Worm (Caenorhabditis elegans): ENCODE measurements around the gene cest-9.2.
A peak's percentile ranks its signal among the peaks of the same experiment; 100 is the strongest.

The cest-9.2 gene

DNA sequence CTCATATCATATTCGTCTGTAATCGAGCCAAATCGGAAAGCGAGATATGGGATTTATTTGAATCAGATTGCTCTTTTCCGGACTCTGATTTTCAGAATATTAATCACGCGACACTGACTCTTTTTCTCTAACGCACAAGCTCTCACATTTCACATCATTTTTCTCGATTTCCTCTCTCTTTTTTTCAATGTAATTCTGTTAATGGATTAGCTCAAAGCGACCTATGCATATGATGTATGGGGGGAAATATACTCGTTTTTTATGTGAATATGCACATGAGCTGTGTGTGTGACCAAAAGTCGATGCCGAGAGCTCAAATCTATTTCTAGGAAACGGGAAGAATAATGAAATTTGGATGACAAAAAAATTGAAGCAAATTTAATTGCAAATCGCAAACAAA lies 21.3 kb upstream of the cest-9.2 start:
- TF ChIP-seq hmg-4 (GFP tag; optimal IDR thresholded peaks at IDR 0.05) (no peak), B0310.2 (tag; optimal IDR thresholded peaks at IDR 0.05) (no peak), tbx-11 (GFP tag; IDR thresholded peaks at IDR 0.05) (no peak), hmbx-1 (tag; optimal IDR thresholded peaks at IDR 0.05) (no peak), ceh-36 (tag; optimal IDR thresholded peaks at IDR 0.05) (no peak), pes-1 (GFP tag; IDR thresholded peaks at IDR 0.05) (no peak), ama-1 (optimal IDR thresholded peaks at IDR 0.05) (no peak), sea-1 (GFP tag; conservative IDR thresholded peaks at IDR 0.05) (no peak), F13C5.2 (tag; optimal IDR thresholded peaks at IDR 0.05) (no peak), hnd-1 (tag; optimal IDR thresholded peaks at IDR 0.05) (no peak), scrt-1 (GFP tag; IDR thresholded peaks at IDR 0.05) (no peak), ets-7 (tag; optimal IDR thresholded peaks at IDR 0.05) (no peak), ceh-13 (GFP tag; optimal IDR thresholded peaks at IDR 0.05) (no peak), aly-1 (tag; optimal IDR thresholded peaks at IDR 0.05) (no peak)

DNA sequence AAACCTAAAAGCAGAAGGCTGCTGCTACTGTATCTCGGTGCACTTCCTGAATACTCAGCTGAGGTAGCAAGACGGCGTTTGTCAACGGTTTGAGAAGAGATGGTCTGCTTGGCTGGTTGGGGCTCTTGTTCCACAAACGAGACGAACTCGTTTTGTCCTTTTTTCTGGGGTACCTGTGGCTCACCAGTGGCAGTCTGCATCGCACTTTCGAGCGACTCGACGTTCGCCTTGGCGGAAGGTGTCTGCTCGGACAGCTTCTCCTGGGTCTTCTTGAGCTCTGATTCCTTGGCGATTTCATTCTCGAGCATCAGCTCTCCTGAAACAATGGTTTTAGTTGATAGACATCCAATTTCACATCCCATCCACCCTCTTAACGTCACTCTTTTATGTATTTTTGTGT lies 20.5 kb upstream of the cest-9.2 start:
- TF ChIP-seq sea-1 (GFP tag; conservative IDR thresholded peaks at IDR 0.05) (no peak), pes-1 (GFP tag; IDR thresholded peaks at IDR 0.05) (no peak), hmg-4 (GFP tag; optimal IDR thresholded peaks at IDR 0.05) (no peak), tra-4 (tag; optimal IDR thresholded peaks at IDR 0.05) (no peak), aly-1 (tag; optimal IDR thresholded peaks at IDR 0.05) (no peak), F13C5.2 (tag; optimal IDR thresholded peaks at IDR 0.05) (no peak), ama-1 (optimal IDR thresholded peaks at IDR 0.05) (no peak), B0310.2 (tag; optimal IDR thresholded peaks at IDR 0.05) (no peak), ceh-36 (tag; optimal IDR thresholded peaks at IDR 0.05) (no peak), flt-1 (GFP tag; IDR thresholded peaks at IDR 0.05) (no peak), tbx-37 (GFP tag; conservative IDR thresholded peaks at IDR 0.05) (no peak), scrt-1 (GFP tag; IDR thresholded peaks at IDR 0.05) (no peak), ceh-13 (GFP tag; optimal IDR thresholded peaks at IDR 0.05) (no peak), ets-7 (tag; optimal IDR thresholded peaks at IDR 0.05) (no peak), hnd-1 (tag; optimal IDR thresholded peaks at IDR 0.05) (no peak), tbx-11 (GFP tag; IDR thresholded peaks at IDR 0.05) (no peak), hmbx-1 (tag; optimal IDR thresholded peaks at IDR 0.05) (no peak)

DNA sequence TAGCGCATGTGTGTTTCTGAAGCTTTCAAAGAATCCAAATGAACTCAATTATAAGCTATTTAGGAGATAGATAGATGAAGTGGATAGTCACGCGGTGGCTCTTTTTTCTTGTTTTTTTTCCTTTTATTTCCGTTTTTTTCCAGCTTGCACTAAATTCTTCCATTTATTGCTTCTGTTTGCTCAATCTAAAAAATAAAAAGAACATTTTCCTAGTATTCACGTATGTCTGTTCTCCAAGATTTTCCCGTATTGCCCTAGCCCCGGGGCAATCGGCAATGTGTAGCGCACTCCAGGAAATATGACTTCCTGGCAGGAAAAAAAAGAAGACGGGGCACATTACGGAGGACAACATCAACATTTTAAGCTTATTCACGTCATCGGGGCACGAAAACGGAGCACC lies 20.1 kb upstream of the cest-9.2 start:
- TF ChIP-seq pes-1 (GFP tag; IDR thresholded peaks at IDR 0.05) (no peak), tra-4 (tag; optimal IDR thresholded peaks at IDR 0.05) (no peak), ceh-36 (tag; optimal IDR thresholded peaks at IDR 0.05) (no peak), ama-1 (optimal IDR thresholded peaks at IDR 0.05) (no peak), tbx-37 (GFP tag; conservative IDR thresholded peaks at IDR 0.05) (no peak), flt-1 (GFP tag; IDR thresholded peaks at IDR 0.05) (no peak), aly-1 (tag; optimal IDR thresholded peaks at IDR 0.05) (no peak), F13C5.2 (tag; optimal IDR thresholded peaks at IDR 0.05) (no peak), ets-7 (tag; optimal IDR thresholded peaks at IDR 0.05) (no peak), hmg-4 (GFP tag; optimal IDR thresholded peaks at IDR 0.05) (no peak), tbx-11 (GFP tag; IDR thresholded peaks at IDR 0.05) (no peak), ceh-13 (GFP tag; optimal IDR thresholded peaks at IDR 0.05) (no peak), B0310.2 (tag; optimal IDR thresholded peaks at IDR 0.05) (no peak), scrt-1 (GFP tag; IDR thresholded peaks at IDR 0.05) (no peak), hmbx-1 (tag; optimal IDR thresholded peaks at IDR 0.05) (no peak), hnd-1 (tag; optimal IDR thresholded peaks at IDR 0.05) (no peak), sea-1 (GFP tag; conservative IDR thresholded peaks at IDR 0.05) (no peak)

DNA sequence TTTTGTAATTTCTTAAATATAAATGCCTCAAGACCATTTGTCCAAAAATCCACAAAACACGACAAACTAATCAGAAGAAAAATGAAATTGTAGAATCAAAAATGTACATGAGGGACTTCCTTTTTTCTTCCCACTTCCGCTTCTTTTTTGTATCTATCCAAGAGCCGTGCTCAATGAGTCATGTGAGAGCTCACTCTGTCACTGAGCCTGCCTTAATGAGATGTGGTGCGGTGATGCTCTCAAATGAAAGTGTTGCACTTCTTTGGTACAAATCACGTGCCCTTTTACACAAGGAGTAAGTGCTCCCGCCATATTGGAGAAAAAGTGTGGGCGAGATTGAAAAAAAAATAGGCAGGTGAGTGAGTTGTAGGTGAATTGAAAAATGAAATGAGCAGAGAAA lies 17.6 kb upstream of the cest-9.2 start:
- TF ChIP-seq F13C5.2 (tag; optimal IDR thresholded peaks at IDR 0.05) (no peak), tbx-11 (GFP tag; IDR thresholded peaks at IDR 0.05) (no peak), flt-1 (GFP tag; IDR thresholded peaks at IDR 0.05) (no peak), hmbx-1 (tag; optimal IDR thresholded peaks at IDR 0.05) (no peak), pes-1 (GFP tag; IDR thresholded peaks at IDR 0.05) (no peak), scrt-1 (GFP tag; IDR thresholded peaks at IDR 0.05) (no peak), ceh-36 (tag; optimal IDR thresholded peaks at IDR 0.05) (no peak), ama-1 (optimal IDR thresholded peaks at IDR 0.05) (no peak), sea-1 (GFP tag; conservative IDR thresholded peaks at IDR 0.05) (no peak), aly-1 (tag; optimal IDR thresholded peaks at IDR 0.05) (no peak), B0310.2 (tag; optimal IDR thresholded peaks at IDR 0.05) (no peak), tra-4 (tag; optimal IDR thresholded peaks at IDR 0.05) (no peak), ets-7 (tag; optimal IDR thresholded peaks at IDR 0.05) (no peak)

DNA sequence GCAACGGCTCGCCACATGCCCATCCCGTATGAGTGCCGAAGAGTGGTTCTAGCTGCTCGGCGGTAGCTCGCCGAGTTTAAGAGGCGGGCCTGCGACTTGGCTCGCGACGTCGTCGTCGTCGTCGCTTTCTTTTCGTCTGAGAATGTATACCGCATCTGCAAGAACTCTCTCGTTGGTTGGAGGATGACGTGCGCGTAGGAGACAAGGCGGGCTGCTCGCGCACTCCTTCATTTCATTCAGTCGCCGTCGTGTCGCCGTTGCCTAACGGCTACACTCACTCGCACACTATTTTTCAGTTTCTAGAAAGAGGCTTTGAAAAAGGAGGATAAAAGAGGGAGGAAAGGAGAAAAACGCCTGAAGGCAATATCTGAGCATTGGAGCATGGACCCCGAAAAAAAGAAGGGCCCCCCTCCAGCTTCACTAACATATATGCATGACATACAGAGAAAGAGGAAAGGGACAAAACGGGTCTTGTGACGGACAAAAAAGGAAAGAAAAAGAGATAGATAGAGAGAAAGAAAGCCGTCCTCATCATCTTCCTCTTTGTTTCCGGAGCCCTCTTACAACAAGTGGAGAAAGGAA lies 16.3 kb upstream of the cest-9.2 start:
- TF ChIP-seq F13C5.2 (tag; optimal IDR thresholded peaks at IDR 0.05) (peak; percentile 24), tbx-11 (GFP tag; IDR thresholded peaks at IDR 0.05) (no peak)

DNA sequence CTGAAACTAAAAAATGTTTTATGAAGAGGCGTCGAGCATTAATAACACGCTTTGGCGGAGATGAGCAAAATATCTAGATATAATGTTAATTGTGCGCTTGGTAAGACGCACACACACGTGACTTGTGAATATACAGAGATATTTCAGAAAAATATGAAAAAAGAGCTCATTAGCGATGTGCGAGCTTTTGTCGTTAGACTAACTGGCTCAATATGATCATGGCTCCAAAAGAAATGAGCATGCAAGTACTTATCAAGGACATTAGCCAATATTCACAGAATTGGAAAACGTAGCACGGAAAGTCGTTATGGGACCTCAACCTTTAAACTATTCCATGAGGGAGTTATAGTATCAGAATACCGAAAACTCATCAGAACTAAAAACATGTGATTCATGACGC lies 14.8 kb upstream of the cest-9.2 start:
- no peak for TF ChIP-seq tbx-37 (GFP tag; conservative IDR thresholded peaks at IDR 0.05)
- no peak for TF ChIP-seq B0310.2 (tag; optimal IDR thresholded peaks at IDR 0.05)
- TF ChIP-seq pes-1 (GFP tag; IDR thresholded peaks at IDR 0.05), result no peak
- no peak for TF ChIP-seq tra-4 (tag; optimal IDR thresholded peaks at IDR 0.05)
- no peak for TF ChIP-seq aly-1 (tag; optimal IDR thresholded peaks at IDR 0.05)
- TF ChIP-seq hmg-4 (GFP tag; optimal IDR thresholded peaks at IDR 0.05), result no peak
- no peak for TF ChIP-seq F13C5.2 (tag; optimal IDR thresholded peaks at IDR 0.05)

DNA sequence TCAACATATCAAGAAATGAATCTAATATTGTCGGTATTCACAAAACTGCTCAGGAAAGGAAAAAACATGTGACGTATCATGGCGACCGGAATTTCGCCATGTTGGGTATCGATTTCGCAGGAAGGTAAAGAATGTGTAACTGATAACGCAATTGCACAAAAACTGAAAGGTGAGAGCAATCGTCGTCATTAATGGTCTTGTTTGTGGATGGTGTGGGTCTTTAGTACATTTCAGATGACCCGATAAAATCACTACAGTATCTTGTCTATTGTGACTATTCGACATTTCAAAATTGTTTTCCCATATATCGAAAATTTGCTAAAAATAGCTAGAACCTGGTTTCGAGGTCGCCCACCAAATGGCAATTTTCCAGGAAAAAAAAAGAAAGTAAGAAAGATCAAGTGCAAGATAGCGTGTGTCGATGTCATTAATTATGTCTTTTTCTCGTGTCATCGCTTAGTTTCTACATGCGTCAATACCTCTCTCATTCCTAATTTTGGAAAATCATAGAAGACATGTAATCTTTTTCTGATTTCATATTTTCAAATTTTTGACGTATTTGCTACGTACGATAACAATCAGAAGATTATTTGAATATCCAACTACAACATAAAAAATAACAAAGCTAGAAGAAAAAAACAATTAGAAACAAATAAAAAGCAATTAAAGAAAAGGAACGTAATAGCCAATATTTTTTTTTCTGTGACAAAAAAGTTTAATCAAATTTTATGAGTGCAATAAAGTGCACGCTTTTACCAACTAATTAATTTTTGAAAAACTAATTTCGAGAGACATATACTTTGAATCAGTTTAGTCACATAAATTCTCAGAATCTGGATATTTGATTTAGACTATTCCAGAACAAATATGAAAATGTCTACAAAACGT lies 11.5 kb upstream of the cest-9.2 start:
- TF ChIP-seq tbx-37 (GFP tag; conservative IDR thresholded peaks at IDR 0.05) (no peak), hnd-1 (tag; optimal IDR thresholded peaks at IDR 0.05) (no peak), hmbx-1 (tag; optimal IDR thresholded peaks at IDR 0.05) (no peak)
